Fruit fly (Drosophila melanogaster) whole organism, embryonic: Measurements from ENCODE around the gene CG7183.

Experiments
- Ada2b ChIP-seq: fragments of 200-800 bp; sonication (Bioruptor generic); IDR thresholded peaks from 2 replicates; pipeline ENCODE4 v1.3.6; 2022; ENCODE audit warnings: missing biosample characterization, missing genetic modification characterization
- C15 ChIP-seq: fragments of 200-800 bp; sonication (Bioruptor generic); IDR thresholded peaks from 3 replicates; pipeline ENCODE4 v1.3.6; 2022; ENCODE audit warnings: missing biosample characterization, missing genetic modification characterization
- CG10321 ChIP-seq: fragments of 200-800 bp; sonication (Bioruptor generic); IDR thresholded peaks from 2 replicates; pipeline ENCODE4 v1.3.6; 2022; ENCODE audit warnings: missing biosample characterization, missing genetic modification characterization
- CG10543 ChIP-seq: fragments of 200-800 bp; sonication (Bioruptor generic); optimal IDR thresholded peaks from 3 replicates; lab custom pipeline; 2017; ENCODE audit warnings: missing biosample characterization, mild to moderate bottlenecking, missing genetic modification characterization, moderate library complexity
- CG11398 ChIP-seq: fragments of 200-800 bp; sonication (Bioruptor generic); optimal IDR thresholded peaks from 2 replicates; lab custom pipeline; 2016; ENCODE audit warnings: missing biosample characterization, missing genetic modification characterization
- CG11560 ChIP-seq: fragments of 200-800 bp; sonication (Bioruptor generic); IDR thresholded peaks from 3 replicates; pipeline ENCODE4 v1.3.6; 2022; ENCODE audit warnings: missing biosample characterization, missing genetic modification characterization
- CG11723 ChIP-seq: fragments of 200-800 bp; sonication (Bioruptor generic); optimal IDR thresholded peaks from 2 replicates; lab custom pipeline; 2017; ENCODE audit warnings: missing biosample characterization, mild to moderate bottlenecking, missing genetic modification characterization
- CG12236 ChIP-seq: fragments of 200-800 bp; sonication (Bioruptor generic); optimal IDR thresholded peaks from 2 replicates; lab custom pipeline; 2016; ENCODE audit warnings: missing biosample characterization, missing genetic modification characterization
- CG13287 ChIP-seq: fragments of 200-800 bp; sonication (Bioruptor generic); IDR thresholded peaks from 2 replicates; pipeline ENCODE4 v1.3.6; 2022; ENCODE audit warnings: missing biosample characterization, missing genetic modification characterization; ENCODE audit not compliant: partially characterized antibody
- CG13894 ChIP-seq: fragments of 200-800 bp; sonication (Bioruptor generic); optimal IDR thresholded peaks from 3 replicates; lab custom pipeline; 2018; ENCODE audit warnings: missing biosample characterization, mild to moderate bottlenecking, missing genetic modification characterization, moderate library complexity
- CG14667 ChIP-seq: fragments of 200-800 bp; sonication (Bioruptor generic); IDR thresholded peaks from 2 replicates; pipeline ENCODE4 v1.3.6; 2022; ENCODE audit warnings: missing biosample characterization, missing genetic modification characterization
- CG16813 ChIP-seq: fragments of 200-800 bp; sonication (Bioruptor generic); IDR thresholded peaks from 3 replicates; pipeline ENCODE4 v1.3.6; 2022; ENCODE audit warnings: missing biosample characterization, missing genetic modification characterization; ENCODE audit not compliant: partially characterized antibody
- CG17568 ChIP-seq: fragments of 200-800 bp; sonication (Bioruptor generic); optimal IDR thresholded peaks from 2 replicates; lab custom pipeline; 2018; ENCODE audit warnings: missing biosample characterization, mild to moderate bottlenecking, missing genetic modification characterization, moderate library complexity
- CG17612 ChIP-seq: fragments of 200-800 bp; sonication (Bioruptor generic); IDR thresholded peaks from 2 replicates; pipeline ENCODE4 v1.3.6; 2022; ENCODE audit warnings: missing biosample characterization, missing genetic modification characterization
- CG17802 ChIP-seq: fragments of 200-800 bp; sonication (Bioruptor generic); optimal IDR thresholded peaks from 2 replicates; lab custom pipeline; 2018; ENCODE audit warnings: missing biosample characterization, mild to moderate bottlenecking, missing genetic modification characterization, moderate library complexity
- CG1792 ChIP-seq: fragments of 200-800 bp; sonication (Bioruptor generic); optimal IDR thresholded peaks from 2 replicates; lab custom pipeline; 2016; ENCODE audit warnings: missing biosample characterization, missing genetic modification characterization
- CG18764 ChIP-seq: fragments of 200-800 bp; sonication (Bioruptor generic); optimal IDR thresholded peaks from 3 replicates; lab custom pipeline; 2016; ENCODE audit warnings: missing biosample characterization, missing genetic modification characterization
- CG2199 ChIP-seq: fragments of 200-800 bp; sonication (Bioruptor generic); IDR thresholded peaks from 3 replicates; pipeline ENCODE4 v1.3.6; 2022; ENCODE audit warnings: missing biosample characterization, missing genetic modification characterization
- CG2678 ChIP-seq: fragments of 200-800 bp; sonication (Bioruptor generic); optimal IDR thresholded peaks from 3 replicates; lab custom pipeline; 2019; ENCODE audit warnings: missing biosample characterization, mild to moderate bottlenecking, missing genetic modification characterization, moderate library complexity
- CG3281 ChIP-seq: fragments of 200-800 bp; sonication (Bioruptor generic); optimal IDR thresholded peaks from 3 replicates; lab custom pipeline; 2017; ENCODE audit warnings: missing biosample characterization, mild to moderate bottlenecking, missing genetic modification characterization
- CG4328 ChIP-seq: fragments of 200-800 bp; sonication (Bioruptor generic); optimal IDR thresholded peaks from 3 replicates; lab custom pipeline; 2017; ENCODE audit warnings: missing biosample characterization, missing genetic modification reagents, missing genetic modification characterization
- Camta ChIP-seq: fragments of 200-800 bp; sonication (Bioruptor generic); optimal IDR thresholded peaks from 2 replicates; lab custom pipeline; 2016; ENCODE audit warnings: missing biosample characterization, missing genetic modification characterization
- Chrac-16 ChIP-seq: fragments of 200-800 bp; sonication (Bioruptor generic); optimal IDR thresholded peaks from 3 replicates; lab custom pipeline; 2016; ENCODE audit warnings: missing biosample characterization, missing genetic modification characterization
- CrebB ChIP-seq: fragments of 200-800 bp; sonication (Bioruptor generic); optimal IDR thresholded peaks from 3 replicates; lab custom pipeline; 2018; ENCODE audit warnings: missing biosample characterization, mild to moderate bottlenecking, missing genetic modification characterization
- Dfd ChIP-seq, 2 experiments: fragments of >200 bp; optimal IDR thresholded peaks; 2 replicates each; lab custom pipeline; 2017; ENCODE audit warnings: missing biosample characterization in 2 of 2, missing genetic modification characterization in 2 of 2
- MBD-R2 ChIP-seq: fragments of 200-800 bp; sonication (Bioruptor generic); IDR thresholded peaks from 2 replicates; pipeline ENCODE4 v1.3.6; 2022; ENCODE audit warnings: missing biosample characterization, missing genetic modification characterization
- Spps ChIP-seq: fragments of 200-800 bp; sonication (Bioruptor generic); optimal IDR thresholded peaks from 2 replicates; lab custom pipeline; 2018; ENCODE audit warnings: missing biosample characterization, mild to moderate bottlenecking, missing genetic modification characterization
- Sry-δ ChIP-seq: fragments of 200-800 bp; sonication (Bioruptor generic); optimal IDR thresholded peaks from 2 replicates; lab custom pipeline; 2016; ENCODE audit warnings: missing biosample characterization, missing genetic modification characterization
- Tbp ChIP-seq: fragments of >200 bp; optimal IDR thresholded peaks from 2 replicates; lab custom pipeline; 2018; ENCODE audit warnings: missing biosample characterization, missing genetic modification characterization
- abd-A ChIP-seq: fragments of 200-800 bp; sonication (Bioruptor generic); optimal IDR thresholded peaks from 3 replicates; lab custom pipeline; 2019; ENCODE audit warnings: missing biosample characterization, mild to moderate bottlenecking, missing genetic modification characterization, moderate library complexity
- al ChIP-seq: fragments of 200-800 bp; sonication (Bioruptor generic); IDR thresholded peaks from 2 replicates; pipeline ENCODE4 v1.3.6; 2022; ENCODE audit warnings: missing biosample characterization, missing genetic modification characterization
- ara ChIP-seq: fragments of 200-800 bp; sonication (Bioruptor generic); IDR thresholded peaks from 2 replicates; pipeline ENCODE4 v1.3.6; 2022; ENCODE audit warnings: missing biosample characterization, missing genetic modification characterization
- crc ChIP-seq: fragments of 200-800 bp; sonication (Bioruptor generic); optimal IDR thresholded peaks from 2 replicates; lab custom pipeline; 2016; ENCODE audit warnings: missing biosample characterization, missing genetic modification characterization
- dan ChIP-seq: fragments of 200-800 bp; sonication (Bioruptor generic); IDR thresholded peaks from 2 replicates; pipeline ENCODE4 v1.3.6; 2022; ENCODE audit warnings: missing biosample characterization, missing genetic modification characterization
- dati ChIP-seq: fragments of 200-800 bp; sonication (Bioruptor generic); IDR thresholded peaks from 2 replicates; pipeline ENCODE4 v1.3.6; 2022; ENCODE audit warnings: missing biosample characterization, missing genetic modification characterization
- dpn ChIP-seq, 2 experiments: fragments of 200-800 bp; sonication (Bioruptor generic); optimal IDR thresholded peaks; 3 replicates each; lab custom pipeline; 2016; ENCODE audit warnings: missing biosample characterization in 2 of 2, missing genetic modification characterization in 2 of 2
- esg ChIP-seq: fragments of 200-800 bp; sonication (Bioruptor generic); conservative IDR thresholded peaks from 2 replicates; pipeline ENCODE4 v1.3.6; 2022; ENCODE audit warnings: missing biosample characterization, missing genetic modification characterization
- grn ChIP-seq: fragments of 200-800 bp; sonication (Bioruptor generic); optimal IDR thresholded peaks from 3 replicates; lab custom pipeline; 2017; ENCODE audit warnings: missing biosample characterization, missing genetic modification characterization
- gro ChIP-seq: fragments of 200-800 bp; sonication (Bioruptor generic); optimal IDR thresholded peaks from 2 replicates; lab custom pipeline; 2016; ENCODE audit warnings: missing biosample characterization, missing genetic modification characterization
- gt ChIP-seq: fragments of 200-800 bp; sonication (Bioruptor generic); IDR thresholded peaks from 2 replicates; pipeline ENCODE4 v1.3.6; 2022; ENCODE audit warnings: missing biosample characterization, missing genetic modification characterization
- ind ChIP-seq: fragments of 200-800 bp; sonication (Bioruptor generic); optimal IDR thresholded peaks from 3 replicates; lab custom pipeline; 2016; ENCODE audit warnings: missing biosample characterization, missing genetic modification characterization
- lola ChIP-seq, 3 experiments: fragments of >200 bp in 2 of 3; fragments of 200-800 bp in 1 of 3; sonication (Bioruptor generic) in 1 of 3; optimal IDR thresholded peaks; 2 replicates each; lab custom pipeline; 2017 to 2019; ENCODE audit warnings: missing biosample characterization in 3 of 3, missing genetic modification characterization in 3 of 3, mild to moderate bottlenecking in 1 of 3, moderate library complexity in 1 of 3
- nau ChIP-seq: fragments of 200-800 bp; sonication (Bioruptor generic); optimal IDR thresholded peaks from 3 replicates; lab custom pipeline; 2017; ENCODE audit warnings: missing biosample characterization, mild to moderate bottlenecking, missing genetic modification characterization, missing genetic modification reagents
- odd ChIP-seq: fragments of 200-800 bp; sonication (Bioruptor generic); optimal IDR thresholded peaks from 2 replicates; lab custom pipeline; 2017; ENCODE audit warnings: missing biosample characterization, mild to moderate bottlenecking, missing genetic modification characterization
- pum ChIP-seq: fragments of 200-800 bp; sonication (Bioruptor generic); optimal IDR thresholded peaks from 2 replicates; lab custom pipeline; 2016; ENCODE audit warnings: missing biosample characterization, missing genetic modification characterization
- row ChIP-seq: fragments of 200-800 bp; sonication (Bioruptor generic); IDR thresholded peaks from 3 replicates; pipeline ENCODE4 v1.3.6; 2022; ENCODE audit warnings: missing biosample characterization, missing genetic modification characterization
- seq ChIP-seq: fragments of 200-800 bp; sonication (Bioruptor generic); IDR thresholded peaks from 2 replicates; pipeline ENCODE4 v1.3.6; 2022; ENCODE audit warnings: missing biosample characterization, missing genetic modification characterization
- sim ChIP-seq: fragments of 200-800 bp; sonication (Bioruptor generic); IDR thresholded peaks from 2 replicates; pipeline ENCODE4 v1.3.6; 2022; ENCODE audit warnings: missing biosample characterization, missing genetic modification characterization
- sna ChIP-seq: fragments of 200-800 bp; sonication (Bioruptor generic); IDR thresholded peaks from 2 replicates; pipeline ENCODE4 v1.3.6; 2022; ENCODE audit warnings: missing biosample characterization, missing genetic modification characterization; ENCODE audit not compliant: partially characterized antibody
- sug ChIP-seq: fragments of 200-800 bp; optimal IDR thresholded peaks from 2 replicates; lab custom pipeline; 2019; ENCODE audit warnings: missing biosample characterization, mild to moderate bottlenecking, missing genetic modification characterization, moderate library complexity
- tap ChIP-seq: fragments of 200-800 bp; optimal IDR thresholded peaks from 3 replicates; lab custom pipeline; 2019; ENCODE audit warnings: missing biosample characterization, mild to moderate bottlenecking, missing genetic modification characterization, moderate library complexity
- tx ChIP-seq: fragments of 200-800 bp; sonication (Bioruptor generic); optimal IDR thresholded peaks from 2 replicates; lab custom pipeline; 2016; ENCODE audit warnings: missing biosample characterization, missing genetic modification characterization

CG7183 gene

DNA sequence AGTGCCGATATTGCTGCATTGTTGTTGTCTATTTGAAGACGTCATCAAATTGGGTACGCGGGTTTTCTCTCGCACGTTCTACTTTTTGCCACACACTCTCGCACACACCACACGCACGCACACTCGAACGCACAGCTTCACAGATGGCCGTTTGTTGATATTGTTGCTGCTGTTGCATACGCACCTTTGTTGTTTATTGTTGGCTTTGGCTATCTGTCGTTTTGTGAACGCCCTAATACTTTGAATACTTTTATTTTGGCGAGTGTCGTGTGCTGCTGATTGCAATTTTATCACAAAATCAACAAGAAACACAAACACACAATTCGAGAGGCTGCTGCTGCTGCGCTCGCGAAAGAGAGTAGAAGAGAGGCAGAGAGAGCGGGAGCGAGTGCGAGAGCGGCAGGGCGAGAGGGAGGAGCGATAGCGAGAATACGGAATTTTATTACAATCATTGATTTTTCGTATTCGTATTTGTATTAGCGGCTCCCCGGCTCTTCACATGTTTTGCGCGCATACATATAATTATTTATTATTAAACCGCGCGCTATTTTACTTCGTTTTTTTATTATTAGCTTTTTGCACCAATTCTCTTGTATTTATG lies 21.9 kb downstream of the CG7183 start (continued):
- TF ChIP-seq pum (GFP tag; lab: Kevin White, UChicago) (no peak), esg (GFP tag; lab: Robert Waterston, UW) (no peak), CG17568 (GFP tag; lab: Kevin White, UChicago) (peak; percentile 68), CG2199 (no peak), CG13894 (tag; lab: Kevin White, UChicago) (no peak), seq (GFP tag; lab: Robert Waterston, UW) (no peak), tx (GFP tag; lab: Kevin White, UChicago) (no peak), CG14667 (GFP tag; lab: Robert Waterston, UW) (no peak), CG3281 (GFP tag; lab: Kevin White, UChicago) (peak; percentile 19), ind (GFP tag; lab: Kevin White, UChicago) (no peak), lola (GFP tag; optimal IDR thresholded peaks at IDR 0.05; lab: Kevin White, UChicago) (peak in 1 of 3 experiments; percentile 19), sna (GFP tag; lab: Robert Waterston, UW) (no peak), nau (peak; percentile 72), CG10321 (GFP tag; lab: Robert Waterston, UW) (no peak), odd (GFP tag; lab: Kevin White, UChicago) (peak; percentile 22), row (no peak), dati (GFP tag; lab: Robert Waterston, UW) (no peak), Sry-δ (no peak), CG1792 (GFP tag; lab: Kevin White, UChicago) (peak; percentile 76), CG10543 (GFP tag; lab: Kevin White, UChicago) (peak; percentile 48), Chrac-16 (GFP tag; lab: Kevin White, UChicago) (no peak), CG17802 (tag; lab: Kevin White, UChicago) (no peak), CG11398 (GFP tag; lab: Kevin White, UChicago) (peak; percentile 63), C15 (GFP tag; lab: Robert Waterston, UW) (no peak), MBD-R2 (no peak), crc (no peak), Spps (tag; lab: Kevin White, UChicago) (peak; percentile 30), gt (no peak), sim (GFP tag; lab: Robert Waterston, UW) (no peak), CrebB (peak; percentile 77), CG13287 (GFP tag; lab: Robert Waterston, UW) (no peak), CG11723 (peak; percentile 62), sug (no peak), dan (no peak), CG17612 (no peak), gro (GFP tag; lab: Kevin White, UChicago) (no peak), CG18764 (peak; percentile 41), ara (GFP tag; lab: Robert Waterston, UW) (no peak), dpn (GFP tag; optimal IDR thresholded peaks at IDR 0.05; lab: Kevin White, UChicago) (peak; percentile 26 to 34), grn (GFP tag; lab: Kevin White, UChicago) (peak; percentile 56), tap (peak; percentile 29), al (GFP tag; lab: Robert Waterston, UW) (no peak), abd-A (peak; percentile 4), Tbp (no peak), Dfd (GFP tag; optimal IDR thresholded peaks at IDR 0.05; lab: Kevin White, UChicago) (no peak), CG11560 (no peak), Camta (GFP tag; lab: Kevin White, UChicago) (peak; percentile 20), CG12236 (GFP tag; lab: Kevin White, UChicago) (peak; percentile 22), CG16813 (no peak), CG2678 (tag; lab: Kevin White, UChicago) (peak; percentile 47), CG4328 (GFP tag; lab: Kevin White, UChicago) (peak; percentile 57), Ada2b (GFP tag; lab: Robert Waterston, UW) (no peak)
